Fruit fly (Drosophila melanogaster): ENCODE data around the gene CG43331.

DNA sequence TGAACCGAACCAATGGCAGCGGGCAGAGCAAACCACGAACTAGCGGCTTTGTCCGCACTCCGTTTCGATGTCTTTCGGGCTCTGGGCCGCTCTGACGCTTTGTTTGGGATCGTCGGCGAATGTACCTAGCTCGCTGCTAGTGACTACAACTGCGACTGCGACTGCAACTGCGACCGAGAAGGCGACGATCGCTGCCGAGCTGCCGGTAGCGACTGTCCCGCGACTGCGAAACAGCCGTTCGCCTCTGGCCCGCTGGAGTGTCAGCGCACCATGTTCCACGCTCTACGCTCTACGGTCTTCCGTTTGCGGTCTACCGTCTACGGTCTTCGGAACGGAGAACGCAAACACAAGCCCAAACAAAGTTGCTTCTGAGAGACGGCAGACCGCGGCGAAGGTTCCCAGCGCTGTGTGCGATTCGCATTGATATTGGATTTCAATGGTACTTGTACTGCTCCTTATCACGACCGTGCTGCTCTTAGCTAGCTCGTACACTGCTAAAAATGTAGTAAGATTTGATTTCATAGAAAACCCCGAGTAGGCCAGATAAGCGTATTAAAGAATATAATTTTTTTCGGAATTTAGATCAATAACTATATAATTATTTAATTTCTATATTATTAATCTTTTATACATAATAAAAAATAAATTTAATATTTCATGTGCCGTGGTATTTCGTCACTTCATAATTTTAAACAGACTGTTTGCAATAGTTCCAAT lies 42.6 kb downstream of the CG43331 start, which contains the start of gene laza:
- TF ChIP-seq Sin3A (optimal IDR thresholded peaks at IDR 0.05): no peak
- TF ChIP-seq psq (optimal IDR thresholded peaks at IDR 0.05): no peak
- no peak for TF ChIP-seq h (optimal IDR thresholded peaks at IDR 0.05)

Measured in Kc167 (cell line).